Fruit fly (Drosophila melanogaster): ENCODE measurements around the gene CG1677.
A peak's percentile ranks its signal among the peaks of the same experiment; 100 is the strongest.

The CG1677 gene

DNA sequence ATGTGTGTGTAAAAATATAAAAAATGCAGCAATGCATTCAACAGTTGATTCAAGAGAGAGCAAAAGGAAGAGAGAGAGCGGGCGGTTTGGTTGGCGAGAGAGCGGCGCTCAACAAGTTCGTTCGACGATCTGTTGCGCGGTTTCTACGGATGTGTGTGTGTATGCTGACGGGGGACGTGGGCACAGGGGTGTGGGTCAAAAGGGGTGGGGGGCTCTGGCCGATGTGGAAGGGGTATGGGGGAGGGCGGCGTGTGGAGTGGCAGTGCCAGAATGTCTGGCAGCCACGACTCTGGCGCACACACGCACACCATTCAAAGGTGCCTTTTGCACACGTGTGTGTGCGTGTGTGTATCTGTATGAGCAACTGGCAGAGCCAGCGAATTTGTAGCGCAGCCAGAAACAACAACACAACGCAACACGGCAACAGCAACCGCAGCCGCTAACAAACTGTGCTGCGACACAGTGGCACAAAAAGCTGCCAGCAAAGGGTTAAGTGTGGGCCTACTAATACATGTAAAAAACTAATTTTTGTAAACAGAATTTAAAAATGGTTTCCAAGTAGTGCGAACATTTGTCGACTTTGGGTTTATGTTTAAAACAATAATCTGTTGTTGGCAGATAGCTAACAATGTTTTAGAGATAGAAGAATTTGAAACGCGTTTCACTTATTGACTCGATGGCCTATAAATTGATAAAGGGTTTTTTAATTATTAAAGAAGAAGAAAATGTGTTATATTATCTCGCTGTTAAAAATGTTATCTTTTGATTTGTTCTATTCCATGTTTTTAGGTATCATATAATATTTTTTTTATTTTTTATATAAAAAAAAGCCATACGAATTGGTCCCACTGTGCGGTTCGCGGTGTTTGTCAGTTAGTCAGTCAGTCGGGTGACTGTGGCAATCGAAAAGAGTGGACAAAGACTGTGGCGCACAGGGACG, 98.8 kb downstream of the CG1677 start (continued):
- TF ChIP-seq Xrp1 (GFP tag; IDR thresholded peaks at IDR 0.05) (peak; percentile 82), Aef1 (GFP tag; IDR thresholded peaks at IDR 0.05) (peak; percentile 60; the same call in 2 of the 3 replicates), otp (GFP tag; IDR thresholded peaks at IDR 0.05) (peak; percentile 19; the same call in 1 of the 3 replicates), z (GFP tag; IDR thresholded peaks at IDR 0.05) (0 out of 3 replicates have a peak, but pooled peaks have one; percentile 30), CG18619 (GFP tag; optimal IDR thresholded peaks at IDR 0.05) (peak; percentile 97), CG10209 (GFP tag; optimal IDR thresholded peaks at IDR 0.05) (peak; percentile 98), Lim3 (GFP tag; IDR thresholded peaks at IDR 0.05) (no peak), jing (GFP tag; optimal IDR thresholded peaks at IDR 0.05) (peak; percentile 81), sens-2 (GFP tag; IDR thresholded peaks at IDR 0.05) (no peak), CG4820 (GFP tag; optimal IDR thresholded peaks at IDR 0.05) (peak; percentile 93), Max (GFP tag; optimal IDR thresholded peaks at IDR 0.05) (peak; percentile 86), zfh1 (GFP tag; IDR thresholded peaks at IDR 0.05) (peak; percentile 47; the same call in 1 of the 3 replicates), D19A (tag; optimal IDR thresholded peaks at IDR 0.05) (peak; percentile 93), NC2α (GFP tag; optimal IDR thresholded peaks at IDR 0.05) (peak; percentile 61), zen (tag; optimal IDR thresholded peaks at IDR 0.05) (peak; percentile 90), CG1024 (GFP tag; IDR thresholded peaks at IDR 0.05) (0 out of 2 replicates have a peak, but pooled peaks have one; percentile 6), CG10321 (GFP tag; IDR thresholded peaks at IDR 0.05) (no peak), aop (GFP tag; IDR thresholded peaks at IDR 0.05) (no peak), kay (GFP tag; optimal IDR thresholded peaks at IDR 0.05) (peak; percentile 37), CG14710 (tag; optimal IDR thresholded peaks at IDR 0.05) (peak; percentile 96), dmrt99B (tag; optimal IDR thresholded peaks at IDR 0.05) (peak; percentile 92), Oli (tag; optimal IDR thresholded peaks at IDR 0.05) (peak; percentile 97), dati (GFP tag; IDR thresholded peaks at IDR 0.05) (0 out of 2 replicates have a peak, but pooled peaks have one; percentile 21), CG8478 (optimal IDR thresholded peaks at IDR 0.05) (no peak), zfh2 (GFP tag; optimal IDR thresholded peaks at IDR 0.05) (peak; percentile 83), ap (GFP tag; IDR thresholded peaks at IDR 0.05) (peak; percentile 53), Sry-δ (GFP tag; optimal IDR thresholded peaks at IDR 0.05) (peak; percentile 18), emc (GFP tag; optimal IDR thresholded peaks at IDR 0.05) (peak; percentile 80), E2f2 (GFP tag; IDR thresholded peaks at IDR 0.05) (no peak), CG5245 (GFP tag; optimal IDR thresholded peaks at IDR 0.05) (peak; percentile 67), CG31224 (GFP tag; IDR thresholded peaks at IDR 0.05) (peak; percentile 47; the same call in 1 of the 2 replicates), tup (GFP tag; optimal IDR thresholded peaks at IDR 0.05) (no peak), gfzf (GFP tag; optimal IDR thresholded peaks at IDR 0.05) (no peak), Abd-B (GFP tag; optimal IDR thresholded peaks at IDR 0.05) (peak; percentile 96), Nf-YB (GFP tag; optimal IDR thresholded peaks at IDR 0.05) (peak; percentile 78), sug (tag; optimal IDR thresholded peaks at IDR 0.05) (peak; percentile 58), CHES-1-like (GFP tag; optimal IDR thresholded peaks at IDR 0.05) (peak; percentile 58), ara (GFP tag; IDR thresholded peaks at IDR 0.05) (peak; percentile 67), CG31365 (tag; optimal IDR thresholded peaks at IDR 0.05) (peak; percentile 22), CG3407 (GFP tag; optimal IDR thresholded peaks at IDR 0.05) (peak; percentile 62), Gug (GFP tag; IDR thresholded peaks at IDR 0.05) (peak; percentile 81), cg (GFP tag; optimal IDR thresholded peaks at IDR 0.05) (peak; percentile 94), trh (GFP tag; optimal IDR thresholded peaks at IDR 0.05) (peak; percentile 74), CG15011 (GFP tag; optimal IDR thresholded peaks at IDR 0.05) (peak; percentile 49), CG12104 (GFP tag; optimal IDR thresholded peaks at IDR 0.05) (peak; percentile 93), ci (GFP tag; IDR thresholded peaks at IDR 0.05) (no peak; the same call in 1 of the 3 replicates), Fer1 (GFP tag; optimal IDR thresholded peaks at IDR 0.05) (peak; percentile 87), CG33213 (GFP tag; optimal IDR thresholded peaks at IDR 0.05) (peak; percentile 30), peb (GFP tag; IDR thresholded peaks at IDR 0.05) (peak; percentile 63; the same call in 1 of the 2 replicates)

Measured in whole organism, embryonic.